Worm (Caenorhabditis elegans): ENCODE data around the gene clec-145.

Gene clec-145

DNA sequence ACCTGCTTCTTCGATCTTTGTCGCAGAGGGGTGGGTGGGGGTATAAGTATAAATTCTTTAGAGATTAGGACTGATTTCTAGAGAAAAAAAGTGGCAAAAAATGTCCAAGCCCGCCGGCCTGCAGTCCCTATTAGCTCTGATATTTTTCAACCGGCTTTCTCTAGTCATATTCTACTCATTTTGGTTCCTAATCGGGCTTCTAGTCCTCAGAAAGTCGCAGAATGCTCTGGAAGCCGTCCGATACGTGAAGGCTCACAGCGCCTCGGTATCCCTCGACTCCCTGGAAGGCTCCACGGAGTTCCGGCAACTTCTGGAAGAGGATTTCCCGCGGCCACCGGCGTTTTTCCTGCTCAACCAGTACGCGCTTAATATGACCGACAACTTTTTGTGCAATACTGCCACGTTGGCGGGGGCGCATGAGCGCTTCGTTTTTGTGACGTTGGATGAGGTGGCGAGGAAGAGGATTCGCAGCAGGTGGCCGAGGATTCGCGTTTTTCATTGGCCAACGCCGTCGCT lies 4.6 kb downstream of the clec-145 start, which contains the start of gene Y48E1B.8:
TSS of gene Y48E1B.8 (plus strand) at position 51 of the 516 bp plus-strand sequence.
- TF ChIP-seq cog-1 (tag; optimal IDR thresholded peaks at IDR 0.05) (no peak), flt-1 (GFP tag; IDR thresholded peaks at IDR 0.05) (no peak), T22C8.4 (GFP tag; IDR thresholded peaks at IDR 0.05) (no peak), klf-2 (GFP tag; conservative IDR thresholded peaks at IDR 0.05) (no peak), ztf-29 (GFP tag; IDR thresholded peaks at IDR 0.05) (no peak)

DNA sequence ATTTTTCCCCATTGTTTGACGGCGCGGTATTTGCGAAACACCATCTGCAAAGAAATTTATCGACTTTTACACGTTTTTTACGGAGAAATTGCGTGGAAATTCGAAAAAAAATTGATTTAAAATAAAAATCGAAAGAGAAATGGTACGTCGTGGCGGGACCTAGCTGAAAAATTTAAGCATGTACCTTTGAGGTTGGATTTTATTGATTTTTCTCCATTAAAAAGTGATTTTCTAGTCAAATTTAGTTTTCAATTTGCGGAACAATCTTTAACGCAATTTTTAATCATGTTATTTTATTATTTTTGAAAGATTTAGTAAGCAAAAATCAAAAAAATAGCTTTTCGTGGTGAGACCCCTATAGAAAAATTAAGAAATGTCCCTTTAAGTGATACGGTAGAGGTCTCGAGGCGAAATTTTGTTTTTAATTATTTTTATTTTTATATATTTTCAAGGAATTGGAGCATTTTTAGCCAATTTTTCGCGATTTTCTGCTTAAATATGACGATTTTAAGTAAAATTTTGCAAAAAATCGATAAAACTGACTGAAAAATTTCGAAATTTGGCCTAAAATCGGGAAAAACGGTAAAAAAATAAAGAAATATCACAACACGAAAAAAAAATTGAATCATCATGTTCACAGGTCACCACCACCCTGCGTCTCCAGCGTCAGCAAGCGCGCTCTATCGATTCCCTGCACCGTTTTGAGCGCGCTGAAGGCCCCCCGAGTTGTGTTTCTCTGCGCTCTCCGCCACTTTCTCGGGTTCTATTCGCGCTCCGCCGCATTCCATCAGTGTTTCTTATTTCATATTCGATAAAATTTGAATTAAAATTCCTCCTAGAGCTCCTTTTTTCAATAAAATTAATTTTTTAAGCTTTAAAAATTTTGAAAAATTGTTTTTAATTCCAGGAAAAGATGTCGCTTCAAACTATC lies 15.1 kb downstream of the clec-145 start, which contains the start of the genes mrpl-37 and lin-38:
TSS of gene mrpl-37 (minus strand) at position 51 of the 931 bp plus-strand sequence.
TSS of gene lin-38 (plus strand) at position 908 of the 931 bp plus-strand sequence.
- TF ChIP-seq ztf-23 (GFP tag; IDR thresholded peaks at IDR 0.05) (no peak), cog-1 (tag; optimal IDR thresholded peaks at IDR 0.05) (peak; percentile 33), flt-1 (GFP tag; IDR thresholded peaks at IDR 0.05) (no peak; the same call in 1 of the 2 replicates), tab-1 (GFP tag; IDR thresholded peaks at IDR 0.05) (no peak), T22C8.4 (GFP tag; IDR thresholded peaks at IDR 0.05) (peak; percentile 24; the same call in 1 of the 2 replicates)

DNA sequence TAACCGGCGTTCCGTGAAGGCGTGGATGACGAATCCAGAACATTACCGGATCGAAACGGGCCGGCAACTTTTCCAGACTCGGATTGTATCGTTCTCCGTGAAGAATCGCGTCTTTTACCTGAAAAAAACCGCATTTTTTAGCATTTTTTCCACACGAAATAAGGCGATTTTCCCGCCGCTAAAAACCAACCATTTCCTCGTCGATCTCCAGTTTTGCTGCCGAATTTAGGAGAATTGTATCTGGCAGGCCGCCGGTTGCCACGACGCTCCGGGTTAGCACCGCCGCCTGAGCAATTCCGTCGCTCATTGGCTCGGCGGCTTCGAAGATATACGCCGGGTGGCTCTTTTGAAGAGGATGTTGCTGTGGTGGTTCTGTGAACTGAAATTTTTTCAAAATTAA lies 16.0 kb downstream of the clec-145 start:
- no peak for TF ChIP-seq ztf-29 (GFP tag; IDR thresholded peaks at IDR 0.05)
- no peak for TF ChIP-seq ref-1 (GFP tag; conservative IDR thresholded peaks at IDR 0.05)
- no peak for TF ChIP-seq flt-1 (GFP tag; IDR thresholded peaks at IDR 0.05)
- TF ChIP-seq T22C8.4 (GFP tag; IDR thresholded peaks at IDR 0.05), result no peak

DNA sequence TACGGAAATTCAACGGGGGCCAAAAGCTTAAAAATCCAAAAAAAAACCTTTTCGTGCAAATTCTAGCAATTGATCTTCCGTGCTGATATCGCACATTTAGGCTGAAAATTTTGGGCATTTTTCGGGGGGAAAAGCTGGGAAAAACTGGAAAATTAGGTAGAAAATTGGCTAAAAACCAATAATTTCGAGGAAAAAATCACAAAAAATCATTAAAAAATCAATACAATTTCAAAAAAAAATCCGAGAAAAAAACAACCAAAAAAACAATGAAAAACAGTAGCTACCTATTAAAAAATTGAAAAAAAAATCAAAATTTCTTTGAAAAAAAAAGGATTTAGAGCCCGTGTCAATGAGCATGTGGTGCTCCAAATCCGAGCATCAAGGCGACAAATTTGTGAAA lies 22.5 kb downstream of the clec-145 start, which contains the start of gene Y48E1B.3:
TSS of gene Y48E1B.3 (minus strand) at position 101 of the 400 bp plus-strand sequence.
- TF ChIP-seq klf-2 (GFP tag; conservative IDR thresholded peaks at IDR 0.05), result no peak
- no peak for TF ChIP-seq ref-1 (GFP tag; conservative IDR thresholded peaks at IDR 0.05)
- no peak for TF ChIP-seq ztf-23 (GFP tag; IDR thresholded peaks at IDR 0.05)
- TF ChIP-seq tab-1 (GFP tag; IDR thresholded peaks at IDR 0.05), result no peak
- no peak for TF ChIP-seq ztf-29 (GFP tag; IDR thresholded peaks at IDR 0.05)
- no peak for TF ChIP-seq flt-1 (GFP tag; IDR thresholded peaks at IDR 0.05)
- TF ChIP-seq cog-1 (tag; optimal IDR thresholded peaks at IDR 0.05), result no peak
- TF ChIP-seq med-1 (GFP tag; optimal IDR thresholded peaks at IDR 0.05; ENCODE audit: insufficient read depth), result no peak
- no peak for TF ChIP-seq T22C8.4 (GFP tag; IDR thresholded peaks at IDR 0.05)

DNA sequence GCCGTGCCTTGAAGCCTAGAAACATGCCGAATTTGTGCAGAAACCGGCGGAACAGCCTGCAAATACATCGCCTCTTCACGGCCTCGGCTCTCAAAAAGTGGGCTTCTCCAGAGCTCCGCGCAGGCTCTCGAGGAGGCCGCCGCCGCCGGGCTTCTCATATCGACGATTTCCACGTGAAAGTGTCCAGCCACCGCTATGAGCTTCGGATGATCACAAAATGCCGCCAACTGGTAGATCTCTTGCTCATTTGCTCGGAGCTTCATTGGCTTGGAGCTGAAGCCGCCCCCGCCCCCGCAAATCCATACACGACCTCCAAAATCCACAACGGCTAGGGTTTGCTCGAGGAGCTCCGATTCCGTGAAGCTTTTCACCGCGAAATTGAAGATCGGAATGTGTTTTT lies 29.8 kb downstream of the clec-145 start:
- no peak for TF ChIP-seq cog-1 (tag; optimal IDR thresholded peaks at IDR 0.05)
- TF ChIP-seq ref-1 (GFP tag; conservative IDR thresholded peaks at IDR 0.05), result no peak
- TF ChIP-seq ztf-29 (GFP tag; IDR thresholded peaks at IDR 0.05), result no peak
- TF ChIP-seq med-1 (GFP tag; optimal IDR thresholded peaks at IDR 0.05; ENCODE audit: insufficient read depth), result no peak
- no peak for TF ChIP-seq flt-1 (GFP tag; IDR thresholded peaks at IDR 0.05)
- TF ChIP-seq T22C8.4 (GFP tag; IDR thresholded peaks at IDR 0.05), result no peak
- no peak for TF ChIP-seq ztf-23 (GFP tag; IDR thresholded peaks at IDR 0.05)
- TF ChIP-seq tab-1 (GFP tag; IDR thresholded peaks at IDR 0.05), result no peak
- no peak for TF ChIP-seq klf-2 (GFP tag; conservative IDR thresholded peaks at IDR 0.05)

DNA sequence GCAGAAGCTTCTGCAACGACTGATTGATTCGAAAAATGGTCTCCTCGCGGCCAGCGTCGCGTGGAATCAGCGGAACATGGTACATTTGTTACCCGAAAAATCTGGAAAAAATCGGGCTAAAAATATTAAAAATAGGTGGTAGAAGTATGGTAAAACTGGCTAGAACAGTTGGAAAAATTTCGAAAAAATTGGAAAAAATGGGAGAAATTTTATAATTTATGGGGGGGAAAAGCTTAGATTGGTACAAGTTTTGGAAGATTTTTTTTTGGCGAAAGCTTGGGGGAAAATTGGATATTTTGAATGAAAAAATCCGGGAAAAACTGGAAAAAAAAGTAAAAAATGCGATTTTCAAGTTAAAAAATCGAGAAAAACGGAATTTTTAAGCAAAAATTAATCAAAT lies 42.8 kb downstream of the clec-145 start, which contains the start of gene ddl-2:
TSS of gene ddl-2 (minus strand) at position 101 of the 400 bp plus-strand sequence.
- TF ChIP-seq ztf-29 (GFP tag; IDR thresholded peaks at IDR 0.05) (no peak), T22C8.4 (GFP tag; IDR thresholded peaks at IDR 0.05) (no peak), flt-1 (GFP tag; IDR thresholded peaks at IDR 0.05) (no peak), ztf-23 (GFP tag; IDR thresholded peaks at IDR 0.05) (no peak), klf-2 (GFP tag; conservative IDR thresholded peaks at IDR 0.05) (no peak), tab-1 (GFP tag; IDR thresholded peaks at IDR 0.05) (no peak), ref-1 (GFP tag; conservative IDR thresholded peaks at IDR 0.05) (no peak), med-1 (GFP tag; optimal IDR thresholded peaks at IDR 0.05; ENCODE audit: insufficient read depth) (no peak), cog-1 (tag; optimal IDR thresholded peaks at IDR 0.05) (no peak)

DNA sequence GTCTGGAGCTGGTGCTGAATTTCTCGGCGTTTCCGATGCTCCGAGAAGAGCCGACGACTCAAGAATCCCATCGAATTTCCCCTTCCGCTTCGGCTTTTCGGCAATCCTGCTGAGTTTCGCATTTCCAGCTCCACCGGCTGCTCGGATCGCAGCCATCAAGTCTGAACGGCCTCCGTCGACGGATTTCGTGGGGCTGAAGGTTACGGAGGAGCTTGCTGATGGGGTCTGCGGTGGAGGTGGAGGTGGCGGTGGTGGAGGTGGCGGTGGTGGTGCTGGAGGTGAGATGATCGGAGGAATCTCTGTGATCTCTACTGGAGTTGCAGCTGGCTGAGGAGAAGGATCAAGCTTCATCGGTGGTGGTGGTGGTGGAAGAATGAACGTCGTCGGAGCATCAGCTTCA lies 47.4 kb downstream of the clec-145 start:
- TF ChIP-seq klf-2 (GFP tag; conservative IDR thresholded peaks at IDR 0.05) (no peak), tab-1 (GFP tag; IDR thresholded peaks at IDR 0.05) (no peak), flt-1 (GFP tag; IDR thresholded peaks at IDR 0.05) (no peak), T22C8.4 (GFP tag; IDR thresholded peaks at IDR 0.05) (no peak), ztf-23 (GFP tag; IDR thresholded peaks at IDR 0.05) (no peak), ztf-29 (GFP tag; IDR thresholded peaks at IDR 0.05) (no peak), med-1 (GFP tag; optimal IDR thresholded peaks at IDR 0.05; ENCODE audit: insufficient read depth) (no peak)

DNA sequence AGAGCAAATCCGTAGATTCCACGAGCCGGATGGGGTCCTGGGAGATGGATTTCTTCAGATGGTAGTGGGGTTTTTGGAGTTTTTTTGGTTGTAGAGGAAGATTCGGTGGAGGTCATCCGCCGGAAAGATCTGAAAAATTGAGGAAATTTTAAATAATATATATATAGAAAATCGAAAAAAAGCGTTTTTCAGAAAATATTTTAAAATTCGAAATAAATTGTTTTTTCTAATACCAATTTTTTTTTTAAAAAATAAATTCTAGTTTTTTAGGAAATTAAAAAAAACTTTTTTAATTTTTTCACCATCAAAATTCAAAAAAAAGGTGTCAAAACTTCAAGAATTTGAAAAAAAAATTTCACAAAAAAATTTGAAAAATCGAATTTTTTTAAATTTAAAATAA lies 49.4 kb downstream of the clec-145 start, which contains the start of the genes noa-1 and Y48E1B.17:
TSS of gene noa-1 (minus strand) at position 101 of the 400 bp plus-strand sequence.
TSS of gene Y48E1B.17 (minus strand) at position 129 of the 400 bp plus-strand sequence.
- no peak for TF ChIP-seq T22C8.4 (GFP tag; IDR thresholded peaks at IDR 0.05)
- no peak for TF ChIP-seq tab-1 (GFP tag; IDR thresholded peaks at IDR 0.05)
- no peak for TF ChIP-seq med-1 (GFP tag; optimal IDR thresholded peaks at IDR 0.05; ENCODE audit: insufficient read depth)
- no peak for TF ChIP-seq ref-1 (GFP tag; conservative IDR thresholded peaks at IDR 0.05)

Measured in whole organism, midembryonic.